Fruit fly (Drosophila melanogaster) whole organism, embryonic: Measurements from ENCODE around the gene Sap130.
A peak's percentile ranks its signal among the peaks of the same experiment; 100 is the strongest.

Experiments used
- Asciz ChIP-seq: fragments of 200-800 bp; sonication (Bioruptor generic); optimal IDR thresholded peaks from 2 replicates; lab custom pipeline; 2017; ENCODE audit warnings: missing biosample characterization, mild to moderate bottlenecking, missing genetic modification characterization, missing genetic modification reagents
- Bgb ChIP-seq: fragments of 200-800 bp; sonication (Bioruptor generic); IDR thresholded peaks from 2 replicates; pipeline ENCODE4 v1.3.6; 2022; ENCODE audit warnings: missing biosample characterization, missing genetic modification characterization; ENCODE audit not compliant: partially characterized antibody
- Blimp-1 ChIP-seq: fragments of 200-800 bp; sonication (Bioruptor generic); optimal IDR thresholded peaks from 3 replicates; lab custom pipeline; 2018; ENCODE audit warnings: missing biosample characterization, missing genetic modification characterization, mild to moderate bottlenecking, moderate library complexity, missing genetic modification reagents
- BtbVII ChIP-seq: fragments of 200-800 bp; sonication (Bioruptor generic); optimal IDR thresholded peaks from 3 replicates; lab custom pipeline; 2017; ENCODE audit warnings: missing biosample characterization, mild to moderate bottlenecking, missing genetic modification characterization
- CG10462 ChIP-seq: fragments of 200-800 bp; sonication (Bioruptor generic); optimal IDR thresholded peaks from 2 replicates; lab custom pipeline; 2016; ENCODE audit warnings: missing biosample characterization, missing genetic modification characterization
- CG10654 ChIP-seq: fragments of 200-800 bp; sonication (Bioruptor generic); optimal IDR thresholded peaks from 2 replicates; lab custom pipeline; 2016; ENCODE audit warnings: missing biosample characterization, missing genetic modification characterization
- CG14014 ChIP-seq: fragments of 200-800 bp; sonication (Bioruptor generic); IDR thresholded peaks from 2 replicates; pipeline ENCODE4 v1.3.6; 2022; ENCODE audit warnings: missing biosample characterization, missing genetic modification characterization
- CG14441 ChIP-seq: fragments of 200-800 bp; sonication (Bioruptor generic); IDR thresholded peaks from 2 replicates; pipeline ENCODE4 v1.3.6; 2022; ENCODE audit warnings: missing biosample characterization, missing genetic modification characterization
- CG14667 ChIP-seq: fragments of 200-800 bp; sonication (Bioruptor generic); IDR thresholded peaks from 2 replicates; pipeline ENCODE4 v1.3.6; 2022; ENCODE audit warnings: missing biosample characterization, missing genetic modification characterization
- CG15269 ChIP-seq: fragments of 200-800 bp; sonication (Bioruptor generic); optimal IDR thresholded peaks from 2 replicates; lab custom pipeline; 2018; ENCODE audit warnings: missing biosample characterization, mild to moderate bottlenecking, missing genetic modification characterization, moderate library complexity
- CG15601 ChIP-seq: fragments of 200-800 bp; sonication (Bioruptor generic); optimal IDR thresholded peaks from 3 replicates; lab custom pipeline; 2019; ENCODE audit warnings: missing biosample characterization, mild to moderate bottlenecking, missing genetic modification characterization, moderate library complexity
- CG17359 ChIP-seq: fragments of 200-800 bp; sonication (Bioruptor generic); optimal IDR thresholded peaks from 3 replicates; lab custom pipeline; 2018; ENCODE audit warnings: missing biosample characterization, mild to moderate bottlenecking, missing genetic modification characterization, moderate library complexity
- CG2199 ChIP-seq: fragments of 200-800 bp; sonication (Bioruptor generic); IDR thresholded peaks from 3 replicates; pipeline ENCODE4 v1.3.6; 2022; ENCODE audit warnings: missing biosample characterization, missing genetic modification characterization
- CG3163 ChIP-seq: fragments of 200-800 bp; sonication (Bioruptor generic); optimal IDR thresholded peaks from 3 replicates; lab custom pipeline; 2016; ENCODE audit warnings: missing biosample characterization, missing genetic modification characterization
- CG34376 ChIP-seq: fragments of 200-800 bp; sonication (Bioruptor generic); optimal IDR thresholded peaks from 2 replicates; lab custom pipeline; 2018; ENCODE audit warnings: missing biosample characterization, mild to moderate bottlenecking, missing genetic modification characterization
- CG7357 ChIP-seq: fragments of 200-800 bp; sonication (Bioruptor generic); IDR thresholded peaks from 3 replicates; pipeline ENCODE4 v1.3.6; 2022; ENCODE audit warnings: missing biosample characterization, missing genetic modification characterization
- CG9876 ChIP-seq: fragments of 200-800 bp; sonication (Bioruptor generic); optimal IDR thresholded peaks from 2 replicates; lab custom pipeline; 2016; ENCODE audit warnings: missing biosample characterization, missing genetic modification characterization
- Dll ChIP-seq: fragments of 200-800 bp; sonication (Bioruptor generic); IDR thresholded peaks from 4 replicates; pipeline ENCODE4 v1.3.6; 2022; ENCODE audit warnings: missing biosample characterization, missing genetic modification characterization; ENCODE audit not compliant: partially characterized antibody
- Drgx ChIP-seq: fragments of 200-800 bp; sonication (Bioruptor generic); IDR thresholded peaks from 2 replicates; pipeline ENCODE4 v1.3.6; 2022; ENCODE audit warnings: missing biosample characterization, missing genetic modification characterization
- Hand ChIP-seq: fragments of 200-800 bp; sonication (Bioruptor generic); optimal IDR thresholded peaks from 2 replicates; lab custom pipeline; 2017; ENCODE audit warnings: mild to moderate bottlenecking, missing biosample characterization, missing genetic modification reagents, missing genetic modification characterization
- Hr78 ChIP-seq, 2 experiments: fragments of 200-800 bp in 1 of 2; fragments of >200 bp in 1 of 2; sonication (Bioruptor generic) in 1 of 2; optimal IDR thresholded peaks; 2 replicates each; lab custom pipeline; 2017 to 2019; ENCODE audit warnings: missing biosample characterization in 2 of 2, missing genetic modification characterization in 2 of 2, mild to moderate bottlenecking in 1 of 2, moderate library complexity in 1 of 2
- Hsf ChIP-seq: fragments of 200-800 bp; sonication (Bioruptor generic); optimal IDR thresholded peaks from 3 replicates; lab custom pipeline; 2016; ENCODE audit warnings: missing biosample characterization, missing genetic modification characterization
- Jarid2 ChIP-seq: fragments of 200-800 bp; sonication (Bioruptor generic); optimal IDR thresholded peaks from 3 replicates; lab custom pipeline; 2017; ENCODE audit warnings: mild to moderate bottlenecking, missing biosample characterization, missing genetic modification reagents, missing genetic modification characterization
- Med ChIP-seq: fragments of 200-800 bp; sonication (Bioruptor generic); peaks from one replicate; lab custom pipeline; 2016; ENCODE audit warnings: missing biosample characterization, missing genetic modification characterization, mild to moderate bottlenecking, inconsistent platforms, moderate library complexity
- Trl ChIP-seq, 3 experiments: fragments of >200 bp in 2 of 3; fragments of 200-800 bp in 1 of 3; sonication (Bioruptor generic) in 1 of 3; optimal IDR thresholded peaks; 2 replicates in 1 of 3; 3 replicates in 2 of 3; lab custom pipeline; 2016 to 2017; ENCODE audit warnings: missing biosample characterization in 1 of 3, missing genetic modification characterization in 1 of 3
- bsh ChIP-seq, 2 experiments: fragments of 200-800 bp; sonication (Bioruptor generic); optimal IDR thresholded peaks; 2 replicates each; lab custom pipeline; 2017 to 2018; ENCODE audit warnings: mild to moderate bottlenecking in 2 of 2, missing biosample characterization in 2 of 2, missing genetic modification characterization in 2 of 2, moderate library complexity in 1 of 2
- chinmo ChIP-seq: fragments of 200-800 bp; sonication (Bioruptor generic); IDR thresholded peaks from 4 replicates; pipeline ENCODE4 v1.3.6; 2022; ENCODE audit warnings: missing biosample characterization, missing genetic modification characterization; ENCODE audit not compliant: partially characterized antibody
- ci ChIP-seq: fragments of 200-800 bp; sonication (Bioruptor generic); IDR thresholded peaks from 3 replicates; pipeline ENCODE4 v1.3.6; 2022; ENCODE audit warnings: missing biosample characterization, missing genetic modification characterization
- corto ChIP-seq: fragments of 200-800 bp; sonication (Bioruptor generic); optimal IDR thresholded peaks from 2 replicates; lab custom pipeline; 2016; ENCODE audit warnings: missing biosample characterization, mild to moderate bottlenecking, missing genetic modification characterization, moderate library complexity
- disco-r ChIP-seq: fragments of 200-800 bp; sonication (Bioruptor generic); optimal IDR thresholded peaks from 2 replicates; lab custom pipeline; 2016; ENCODE audit warnings: missing biosample characterization, missing genetic modification characterization
- exex ChIP-seq: fragments of 200-800 bp; sonication (Bioruptor generic); optimal IDR thresholded peaks from 4 replicates; lab custom pipeline; 2018; ENCODE audit warnings: missing biosample characterization, mild to moderate bottlenecking, missing genetic modification characterization, moderate library complexity
- gfzf ChIP-seq: fragments of 200-800 bp; sonication (Bioruptor generic); optimal IDR thresholded peaks from 2 replicates; lab custom pipeline; 2016; ENCODE audit warnings: missing biosample characterization, mild to moderate bottlenecking, missing genetic modification characterization, moderate library complexity
- her ChIP-seq: fragments of 200-800 bp; sonication (Bioruptor generic); optimal IDR thresholded peaks from 2 replicates; lab custom pipeline; 2016; ENCODE audit warnings: missing biosample characterization, missing genetic modification characterization
- insv ChIP-seq, 2 experiments: fragments of 200-800 bp; sonication (Bioruptor generic); optimal IDR thresholded peaks; 3 replicates each; lab custom pipeline; 2016 to 2018; ENCODE audit warnings: missing biosample characterization in 2 of 2, missing genetic modification characterization in 2 of 2
- lbe ChIP-seq: fragments of 200-800 bp; sonication (Bioruptor generic); optimal IDR thresholded peaks from 2 replicates; lab custom pipeline; 2016; ENCODE audit warnings: missing biosample characterization, mild to moderate bottlenecking, missing genetic modification characterization
- nau ChIP-seq: fragments of 200-800 bp; sonication (Bioruptor generic); optimal IDR thresholded peaks from 3 replicates; lab custom pipeline; 2017; ENCODE audit warnings: missing biosample characterization, mild to moderate bottlenecking, missing genetic modification characterization, missing genetic modification reagents
- nom ChIP-seq: fragments of 200-800 bp; sonication (Bioruptor generic); optimal IDR thresholded peaks from 2 replicates; lab custom pipeline; 2017; ENCODE audit warnings: missing biosample characterization, missing genetic modification characterization, mild to moderate bottlenecking, moderate library complexity, missing genetic modification reagents
- seq ChIP-seq: fragments of 200-800 bp; sonication (Bioruptor generic); IDR thresholded peaks from 2 replicates; pipeline ENCODE4 v1.3.6; 2022; ENCODE audit warnings: missing biosample characterization, missing genetic modification characterization
- sim ChIP-seq: fragments of 200-800 bp; sonication (Bioruptor generic); IDR thresholded peaks from 2 replicates; pipeline ENCODE4 v1.3.6; 2022; ENCODE audit warnings: missing biosample characterization, missing genetic modification characterization
- sug ChIP-seq: fragments of 200-800 bp; optimal IDR thresholded peaks from 2 replicates; lab custom pipeline; 2019; ENCODE audit warnings: missing biosample characterization, mild to moderate bottlenecking, missing genetic modification characterization, moderate library complexity
- tap ChIP-seq: fragments of 200-800 bp; optimal IDR thresholded peaks from 3 replicates; lab custom pipeline; 2019; ENCODE audit warnings: missing biosample characterization, mild to moderate bottlenecking, missing genetic modification characterization, moderate library complexity
- tin ChIP-seq: fragments of 200-800 bp; sonication (Bioruptor generic); optimal IDR thresholded peaks from 3 replicates; lab custom pipeline; 2016; ENCODE audit warnings: missing biosample characterization, missing genetic modification characterization
- tup ChIP-seq: fragments of 200-800 bp; sonication (Bioruptor generic); optimal IDR thresholded peaks from 2 replicates; lab custom pipeline; 2016; ENCODE audit warnings: missing biosample characterization, mild to moderate bottlenecking, missing genetic modification characterization, moderate library complexity
- z ChIP-seq: fragments of 200-800 bp; sonication (Bioruptor generic); IDR thresholded peaks from 3 replicates; pipeline ENCODE4 v1.3.6; 2022; ENCODE audit warnings: missing biosample characterization, missing genetic modification characterization
- zen2 ChIP-seq: fragments of 200-800 bp; sonication (Bioruptor generic); IDR thresholded peaks from 3 replicates; pipeline ENCODE4 v1.3.6; 2022; ENCODE audit warnings: missing biosample characterization, missing genetic modification characterization; ENCODE audit not compliant: partially characterized antibody

The Sap130 gene

DNA sequence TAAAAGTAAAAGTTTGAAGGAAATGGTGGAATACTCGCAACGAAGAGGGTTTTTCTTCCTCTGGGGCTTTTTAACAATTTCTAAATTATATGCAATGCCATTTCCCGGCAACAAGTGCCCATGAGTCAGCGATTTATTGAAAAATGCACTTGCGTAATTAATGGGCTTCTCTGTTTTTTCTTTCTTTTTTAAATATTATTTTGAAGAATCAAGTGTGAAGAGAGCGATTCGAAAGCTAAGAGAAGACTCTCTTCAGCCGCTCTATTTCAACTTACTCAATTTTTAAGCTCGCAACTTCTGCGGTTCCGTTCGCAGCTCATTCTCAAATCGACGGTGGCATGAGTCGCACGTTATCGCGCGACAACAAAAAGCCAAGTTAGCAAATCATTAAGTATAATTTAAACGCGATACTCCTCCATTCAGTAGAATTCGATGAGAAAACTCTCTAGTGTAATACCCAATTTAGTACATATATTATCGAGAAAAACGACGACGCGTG is 15.8 kb upstream of the Sap130 start, which contains the start of gene CG42709:
Gene CG42709 (plus strand): TSS at position 318 of the 499 bp plus-strand sequence.
- TF ChIP-seq bsh (GFP tag; optimal IDR thresholded peaks at IDR 0.05; lab: Kevin White, UChicago) (no peak), chinmo (GFP tag; lab: Robert Waterston, UW) (0 out of 4 replicates have a peak, but pooled peaks have one; percentile 45), gfzf (GFP tag; lab: Kevin White, UChicago) (no peak), CG3163 (GFP tag; lab: Kevin White, UChicago) (peak; percentile 85), exex (tag; lab: Kevin White, UChicago) (peak; percentile 61), Blimp-1 (GFP tag; lab: Kevin White, UChicago) (peak; percentile 53), sug (tag; lab: Kevin White, UChicago) (peak; percentile 11), sim (no peak), CG2199 (GFP tag; lab: Robert Waterston, UW) (0 out of 3 replicates have a peak, but pooled peaks have one; percentile 32), Jarid2 (GFP tag; lab: Kevin White, UChicago) (peak; percentile 67), CG15601 (tag; lab: Kevin White, UChicago) (no peak), Drgx (peak; percentile 31; the same call in 1 of the 2 replicates), insv (GFP tag; optimal IDR thresholded peaks at IDR 0.05; lab: Kevin White, UChicago) (no peak), BtbVII (GFP tag; lab: Kevin White, UChicago) (peak; percentile 24), tin (GFP tag; lab: Kevin White, UChicago) (no peak), CG34376 (GFP tag; lab: Kevin White, UChicago) (peak; percentile 21), Dll (GFP tag; lab: Robert Waterston, UW) (peak; percentile 21; the same call in 1 of the 4 replicates), CG10654 (GFP tag; lab: Kevin White, UChicago) (no peak), lbe (peak; percentile 62), corto (GFP tag; lab: Kevin White, UChicago) (peak; percentile 13), CG14441 (GFP tag; lab: Robert Waterston, UW) (0 out of 2 replicates have a peak, but pooled peaks have one; percentile 14), Bgb (peak; percentile 24; the same call in 1 of the 2 replicates), ci (GFP tag; lab: Robert Waterston, UW) (peak; percentile 19; the same call in 1 of the 3 replicates), Hr78 (GFP tag; optimal IDR thresholded peaks at IDR 0.05; lab: Kevin White, UChicago) (peak in 1 of 2 experiments; percentile 31), Trl (optimal IDR thresholded peaks at IDR 0.05; lab: Kevin White, UChicago) (peak; percentile 68 to 87), Trl (GFP tag; optimal IDR thresholded peaks at IDR 0.05; lab: Kevin White, UChicago) (no peak), z (peak; percentile 47; the same call in 1 of the 3 replicates), zen2 (GFP tag; lab: Robert Waterston, UW) (peak; percentile 21; the same call in 1 of the 3 replicates)
- TF ChIP-seq, all 482 proteins: peak for 20

DNA sequence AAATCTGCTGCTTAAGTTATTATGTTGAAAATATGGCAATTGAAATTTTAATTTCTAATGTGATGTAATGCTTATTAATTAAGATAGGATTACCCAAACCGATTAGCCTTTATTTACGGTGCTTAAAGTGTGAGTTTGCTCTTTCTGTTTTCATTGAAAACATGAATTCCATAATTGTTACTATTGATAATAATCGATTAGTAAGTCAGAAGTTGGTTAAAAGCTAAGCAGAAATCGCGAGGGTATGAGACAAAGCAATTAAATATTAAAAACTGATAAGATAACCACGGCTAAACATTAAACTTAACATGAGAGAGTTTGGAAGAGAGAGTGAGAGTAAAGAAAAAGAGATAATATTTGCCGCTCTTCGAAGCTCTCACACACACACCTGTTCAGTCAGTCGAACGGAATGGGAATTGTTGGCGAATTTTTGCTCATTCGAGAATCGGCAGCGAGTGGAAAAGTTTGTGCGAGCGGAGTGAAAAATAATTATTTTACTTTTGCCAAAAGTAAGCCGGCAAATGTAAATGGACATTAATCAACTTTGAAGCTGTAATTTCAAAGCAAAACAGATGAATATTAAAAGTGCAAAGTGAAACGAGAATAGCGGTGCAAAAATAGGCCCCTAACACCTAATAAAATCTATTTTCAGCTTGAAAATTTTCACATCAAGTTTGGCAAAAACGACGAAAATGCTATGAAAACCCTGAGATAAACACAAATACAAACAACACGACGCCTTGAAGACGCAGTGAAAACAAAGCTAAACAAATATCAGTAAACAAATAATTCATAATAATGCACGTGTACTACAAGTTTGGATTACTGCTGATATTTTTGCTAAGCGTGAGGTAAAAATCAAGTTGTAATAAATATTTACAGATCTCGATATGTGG is 14.7 kb upstream of the Sap130 start:
- TF ChIP-seq Asciz, result no peak
- peak; percentile 78 for TF ChIP-seq Med
- TF ChIP-seq seq (GFP tag; lab: Robert Waterston, UW), result 0 out of 2 replicates have a peak, but pooled peaks have one; percentile 31
- peak; percentile 95 for TF ChIP-seq exex (tag; lab: Kevin White, UChicago)
- no peak for TF ChIP-seq Hand (GFP tag; lab: Kevin White, UChicago)
- TF ChIP-seq CG14014 (GFP tag; lab: Robert Waterston, UW), result no peak
- TF ChIP-seq CG14667 (GFP tag; lab: Robert Waterston, UW), result no peak
- no peak for TF ChIP-seq CG7357 (GFP tag; lab: Robert Waterston, UW)
- no peak for TF ChIP-seq disco-r
- no peak for TF ChIP-seq tup
- TF ChIP-seq her (GFP tag; lab: Kevin White, UChicago), result no peak
- TF ChIP-seq Trl (optimal IDR thresholded peaks at IDR 0.05; lab: Kevin White, UChicago), result peak; percentile 68 to 93
- TF ChIP-seq Trl (GFP tag; optimal IDR thresholded peaks at IDR 0.05; lab: Kevin White, UChicago), result no peak
- TF ChIP-seq CG17359 (tag; lab: Kevin White, UChicago), result no peak
- peak; percentile 28 for TF ChIP-seq nom (GFP tag; lab: Kevin White, UChicago)
- no peak for TF ChIP-seq CG10462
- no peak for TF ChIP-seq CG9876 (GFP tag; lab: Kevin White, UChicago)
- TF ChIP-seq nau (GFP tag; lab: Kevin White, UChicago), result no peak
- no peak for TF ChIP-seq tap (tag; lab: Kevin White, UChicago)
- no peak for TF ChIP-seq CG15269 (tag; lab: Kevin White, UChicago)
- TF ChIP-seq Hsf, result no peak
